Fruit fly (Drosophila melanogaster) whole organism: ENCODE data around the gene CG1463.

ENCODE experiments used
- CG8478 ChIP-seq: fragments of >200 bp; optimal IDR thresholded peaks from 2 replicates; lab custom pipeline; 2018; ENCODE audit warnings: inconsistent platforms
- Dll ChIP-seq: fragments of >200 bp; optimal IDR thresholded peaks from 2 replicates; lab custom pipeline; 2017
- EcR ChIP-seq, 2 experiments: fragments of >200 bp; optimal IDR thresholded peaks; 2 replicates each; lab custom pipeline; 2017; ENCODE audit warnings: missing biosample characterization in 2 of 2, missing genetic modification characterization in 2 of 2, missing genetic modification reagents in 2 of 2
- pan ChIP-seq: fragments of >200 bp; optimal IDR thresholded peaks from 2 replicates; lab custom pipeline; 2017
- psq ChIP-seq: fragments of >200 bp; optimal IDR thresholded peaks from 2 replicates; lab custom pipeline; 2017
- usp ChIP-seq: fragments of >200 bp; optimal IDR thresholded peaks from 2 replicates; lab custom pipeline; 2017; ENCODE audit warnings: missing biosample characterization, missing genetic modification characterization, mixed read lengths

CG1463 gene

DNA sequence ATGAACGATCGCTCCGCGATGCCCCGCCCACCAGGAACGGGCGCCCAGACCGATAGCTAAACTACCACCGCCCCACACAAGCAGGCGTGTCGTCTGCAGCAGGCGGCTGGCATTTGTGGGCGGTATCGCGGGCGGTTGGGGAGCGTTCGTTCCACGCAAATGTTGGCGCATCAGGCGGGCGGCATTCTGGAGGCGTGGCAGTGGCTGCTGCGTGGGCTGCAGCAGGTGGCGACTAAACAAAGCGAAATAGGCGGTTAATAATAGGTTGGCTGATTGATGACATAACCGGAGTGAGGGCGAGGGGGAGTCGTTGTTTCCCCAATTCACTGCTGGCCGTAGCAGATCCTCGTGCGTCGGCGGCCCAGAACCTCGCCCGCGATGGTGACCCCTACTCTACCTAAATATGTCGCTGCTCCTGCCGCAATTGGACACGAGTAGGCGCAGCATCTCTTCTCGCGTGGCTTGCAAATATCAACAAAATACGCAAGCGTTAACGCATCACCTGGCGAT lies 16.3 kb downstream of the CG1463 start:
- TF ChIP-seq Dll (lab: Kevin White, UChicago) (peak; percentile 30), usp (GFP tag; lab: Kevin White, UChicago) (no peak)

DNA sequence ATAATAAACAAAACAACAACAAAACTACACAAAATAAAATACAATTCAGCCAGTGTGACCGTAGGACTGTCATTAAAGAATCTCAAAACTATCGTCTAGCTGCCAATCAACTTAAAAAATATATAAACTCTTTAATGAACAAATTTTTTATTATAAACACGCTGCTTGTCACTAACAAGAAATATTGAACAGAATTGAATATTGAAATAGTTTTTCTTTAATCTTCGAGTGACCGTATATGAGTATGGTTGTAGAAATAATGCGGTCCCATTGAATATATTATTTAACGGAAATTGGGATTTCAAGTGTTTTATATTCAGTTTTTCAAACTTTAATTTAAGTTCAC lies 19.4 kb downstream of the CG1463 start, which contains the start of gene LIMK1:
Gene LIMK1 (minus strand): TSS at position 73 of the 346 bp plus-strand sequence.
- TF ChIP-seq usp (GFP tag; lab: Kevin White, UChicago) (no peak), psq (lab: Kevin White, UChicago) (no peak), pan (lab: Kevin White, UChicago) (no peak), Dll (lab: Kevin White, UChicago) (no peak), EcR (GFP tag; optimal IDR thresholded peaks at IDR 0.05; lab: Kevin White, UChicago) (no peak), CG8478 (lab: Kevin White, UChicago) (no peak)

DNA sequence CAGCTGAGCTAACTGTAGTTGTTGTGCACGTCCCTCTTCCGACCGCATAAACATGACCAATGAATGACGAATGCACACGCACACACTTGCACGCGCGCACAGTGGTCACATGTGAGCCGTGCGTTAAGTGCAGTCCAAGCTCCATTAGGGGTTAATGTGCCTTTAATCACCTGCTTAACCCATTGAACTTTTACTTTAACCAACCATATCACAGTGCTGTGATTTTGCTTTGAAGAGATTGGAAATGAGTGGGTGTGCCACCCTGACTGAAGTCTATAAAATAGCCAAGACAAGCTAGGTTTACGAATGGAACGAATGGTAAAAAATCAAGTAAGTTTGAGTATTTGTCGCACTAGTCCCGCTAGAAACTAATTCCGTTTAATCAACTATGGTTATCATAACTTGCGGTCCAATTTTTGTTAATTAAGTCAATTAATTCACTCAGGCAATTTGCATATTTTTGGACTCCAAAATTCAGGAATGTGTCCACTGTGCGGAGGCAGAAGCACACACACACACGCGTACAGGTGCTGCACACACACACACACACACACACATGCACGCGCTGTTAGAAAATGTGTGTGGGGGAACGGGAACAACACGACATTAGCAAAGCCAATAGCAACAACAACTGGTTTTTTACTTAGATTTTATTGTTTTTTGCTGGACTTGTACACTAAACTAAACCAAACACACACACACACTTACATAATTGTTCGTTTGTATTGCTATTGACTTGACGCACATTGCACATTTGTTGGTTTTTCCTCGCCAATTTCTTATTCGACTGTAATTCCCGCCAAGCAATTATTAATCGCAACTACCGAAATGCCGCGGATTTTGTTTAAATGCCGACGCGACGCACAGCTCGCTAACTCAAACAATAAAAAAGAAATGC lies 20.0 kb downstream of the CG1463 start:
- no peak for TF ChIP-seq psq (lab: Kevin White, UChicago)
- peak; percentile 9 for TF ChIP-seq CG8478 (lab: Kevin White, UChicago)

DNA sequence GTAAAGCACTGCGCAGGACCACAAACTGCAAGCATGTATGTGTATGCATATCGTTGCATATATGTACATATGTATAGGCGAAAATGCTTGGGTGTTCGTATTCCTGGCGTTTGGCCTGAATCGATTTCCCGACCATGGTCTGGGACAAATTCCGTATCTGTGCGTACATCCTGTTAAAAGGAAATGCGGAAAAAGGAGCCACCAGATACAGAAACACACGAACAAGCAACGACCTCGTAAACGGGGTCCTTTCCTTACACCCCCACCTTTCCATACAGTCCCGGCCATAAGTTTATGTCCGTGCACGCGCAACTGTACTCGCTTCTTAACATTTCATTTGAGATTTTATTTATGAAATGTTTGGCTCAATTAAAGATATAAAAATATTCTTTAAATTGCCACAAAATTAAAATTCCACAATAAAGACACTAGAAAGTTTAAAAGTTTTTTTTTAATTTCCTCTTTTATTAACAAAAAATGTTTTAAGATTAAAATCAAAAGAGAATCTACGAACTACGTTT lies 27.5 kb downstream of the CG1463 start:
- TF ChIP-seq Dll (lab: Kevin White, UChicago) = no peak
- no peak for TF ChIP-seq CG8478 (lab: Kevin White, UChicago)
- no peak for TF ChIP-seq psq (lab: Kevin White, UChicago)
- no peak for TF ChIP-seq EcR (GFP tag; optimal IDR thresholded peaks at IDR 0.05; lab: Kevin White, UChicago)
- TF ChIP-seq usp (GFP tag; lab: Kevin White, UChicago) = no peak
- no peak for TF ChIP-seq pan (lab: Kevin White, UChicago)

DNA sequence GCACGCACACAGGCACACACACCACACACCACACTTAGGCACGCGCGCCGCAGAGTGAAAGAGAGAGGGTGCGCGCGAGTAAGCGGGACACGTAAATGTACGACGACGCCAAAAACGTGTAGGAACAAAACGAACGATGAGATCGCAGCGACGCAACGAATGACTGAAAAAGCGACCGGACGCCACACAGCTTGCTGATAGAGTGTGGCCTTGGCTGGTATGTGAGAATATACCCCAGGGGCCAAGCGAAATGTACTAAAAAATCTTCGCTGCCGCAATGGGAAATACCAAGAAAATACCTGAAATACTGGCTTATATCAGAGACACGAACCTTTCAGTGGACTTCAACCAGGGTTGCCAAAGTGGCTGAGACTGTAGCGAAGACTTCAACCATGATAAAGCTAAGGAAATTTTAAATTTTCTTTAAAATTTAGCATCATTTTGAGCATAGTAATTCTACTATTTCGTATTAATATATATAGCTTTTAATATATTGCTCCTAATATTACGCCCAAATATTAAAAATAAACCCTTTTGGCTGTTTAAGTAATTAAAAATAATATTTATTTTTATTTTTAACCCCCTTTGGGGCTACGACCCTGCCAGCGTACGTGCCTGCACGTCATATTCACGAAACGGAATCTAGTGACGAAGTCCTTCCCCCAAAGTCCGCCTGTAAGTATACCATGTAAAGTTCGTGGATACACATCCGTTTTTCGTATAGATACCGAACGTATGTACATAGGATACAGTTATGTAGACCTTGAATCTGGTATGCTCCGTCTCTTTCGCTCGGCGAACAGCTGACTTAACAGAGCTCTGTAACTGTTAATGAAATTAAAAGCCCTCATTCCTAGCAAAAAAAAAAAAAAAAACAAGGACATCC lies 28.2 kb downstream of the CG1463 start, which contains the start of gene Pits:
Gene Pits (minus strand): TSS at position 210 of the 886 bp plus-strand sequence.
- TF ChIP-seq psq (lab: Kevin White, UChicago) = no peak
- TF ChIP-seq CG8478 (lab: Kevin White, UChicago) = no peak
- no peak for TF ChIP-seq usp (GFP tag; lab: Kevin White, UChicago)
- no peak for TF ChIP-seq EcR (GFP tag; optimal IDR thresholded peaks at IDR 0.05; lab: Kevin White, UChicago)
- TF ChIP-seq Dll (lab: Kevin White, UChicago) = no peak
- no peak for TF ChIP-seq pan (lab: Kevin White, UChicago)

DNA sequence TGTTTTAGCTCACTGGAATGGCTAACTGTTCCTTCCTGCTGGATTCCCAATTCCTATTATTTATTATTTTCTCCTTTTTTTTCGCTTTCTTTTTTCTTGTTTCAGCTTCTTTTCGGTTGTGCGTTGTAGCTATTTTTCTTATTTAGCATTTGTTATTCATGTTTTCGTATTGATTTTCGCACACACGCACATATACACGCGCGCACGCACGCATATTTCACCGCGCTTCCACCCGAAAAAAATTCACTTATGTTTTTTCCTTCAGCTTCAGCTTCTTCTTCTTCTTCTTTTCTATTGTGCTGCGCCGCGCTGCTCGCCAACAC lies 28.8 kb downstream of the CG1463 start:
- TF ChIP-seq usp (GFP tag; lab: Kevin White, UChicago) (no peak), pan (lab: Kevin White, UChicago) (no peak), psq (lab: Kevin White, UChicago) (no peak), EcR (GFP tag; optimal IDR thresholded peaks at IDR 0.05; lab: Kevin White, UChicago) (no peak), Dll (lab: Kevin White, UChicago) (no peak), CG8478 (lab: Kevin White, UChicago) (no peak)

DNA sequence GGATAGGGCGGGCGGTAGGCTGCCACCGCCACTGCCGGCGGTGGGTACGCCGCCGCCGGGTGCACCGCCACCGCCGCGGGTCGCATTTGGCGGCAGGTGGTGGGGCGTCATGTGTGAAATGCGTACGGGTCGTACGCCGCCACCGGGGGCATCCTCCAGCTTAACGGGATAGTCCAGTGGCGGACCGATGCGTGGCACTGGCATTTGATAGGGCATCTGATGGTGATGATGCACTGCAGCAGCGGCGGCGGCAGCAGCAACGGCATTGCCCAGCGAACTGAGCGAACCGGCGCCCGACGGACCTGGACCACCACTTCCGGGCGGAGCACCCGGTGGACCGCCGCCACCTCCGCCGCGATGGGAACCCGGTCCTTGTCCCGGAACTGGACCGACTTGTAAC lies 29.6 kb downstream of the CG1463 start:
- no peak for TF ChIP-seq EcR (GFP tag; optimal IDR thresholded peaks at IDR 0.05; lab: Kevin White, UChicago)
- no peak for TF ChIP-seq pan (lab: Kevin White, UChicago)
- no peak for TF ChIP-seq usp (GFP tag; lab: Kevin White, UChicago)
- no peak for TF ChIP-seq CG8478 (lab: Kevin White, UChicago)
- no peak for TF ChIP-seq psq (lab: Kevin White, UChicago)
- TF ChIP-seq Dll (lab: Kevin White, UChicago) = no peak

DNA sequence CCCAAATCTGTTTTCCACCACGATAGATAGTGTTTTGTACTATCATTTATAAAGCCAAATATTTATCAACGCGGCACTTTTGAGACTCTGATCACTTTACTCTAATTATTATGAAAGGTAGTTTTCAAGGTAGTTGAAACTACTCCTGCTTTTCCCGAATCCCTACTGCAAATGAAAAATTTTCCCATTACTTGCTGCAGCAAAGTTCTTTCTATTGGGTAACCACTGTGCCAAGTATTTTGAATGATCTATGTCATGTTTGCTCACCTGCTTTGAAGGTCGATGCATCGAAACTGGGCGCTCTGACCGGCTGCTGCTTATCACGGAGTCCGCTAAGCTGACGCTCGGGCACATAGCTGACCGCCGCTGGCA lies 30.2 kb downstream of the CG1463 start:
- TF ChIP-seq CG8478 (lab: Kevin White, UChicago) (no peak), psq (lab: Kevin White, UChicago) (no peak), pan (lab: Kevin White, UChicago) (no peak), Dll (lab: Kevin White, UChicago) (no peak), EcR (GFP tag; optimal IDR thresholded peaks at IDR 0.05; lab: Kevin White, UChicago) (no peak), usp (GFP tag; lab: Kevin White, UChicago) (no peak)

DNA sequence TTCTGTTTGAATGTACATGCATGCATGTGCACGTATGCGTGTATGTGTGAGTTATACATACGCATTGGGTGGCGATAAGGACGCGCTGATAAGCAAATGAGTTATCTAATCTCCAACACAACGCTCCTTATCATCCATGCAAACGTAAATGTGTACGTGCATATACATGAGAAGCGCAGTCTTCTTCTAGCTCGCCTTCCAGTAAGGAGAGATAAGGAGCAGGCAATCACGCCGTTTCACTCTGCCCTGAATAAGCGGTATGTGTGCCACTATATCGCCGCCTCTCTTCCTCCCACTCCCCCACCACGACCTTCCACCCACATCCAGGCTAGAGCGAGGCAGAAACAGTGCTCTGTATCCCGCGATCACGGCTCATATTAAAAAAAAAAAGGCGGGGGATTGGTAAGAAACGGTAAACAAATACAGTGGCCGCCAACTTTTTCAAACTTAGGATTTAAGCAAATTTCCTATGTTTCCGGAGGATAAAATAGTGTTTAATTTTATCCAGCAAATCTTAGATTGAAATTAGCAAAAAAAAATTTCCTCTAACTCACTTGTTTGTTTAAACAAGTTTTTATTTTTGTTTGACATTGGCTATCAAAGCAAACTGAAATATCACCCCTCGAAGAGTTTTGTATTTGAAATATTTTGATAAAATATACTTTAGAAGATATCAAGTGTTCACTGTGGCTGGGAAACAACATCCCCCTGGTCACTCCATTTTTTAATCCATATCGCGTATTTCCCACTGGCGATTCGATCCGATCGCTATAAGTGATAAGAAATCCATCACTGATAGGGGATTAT lies 30.8 kb downstream of the CG1463 start:
- TF ChIP-seq usp (GFP tag; lab: Kevin White, UChicago) (no peak), Dll (lab: Kevin White, UChicago) (no peak), EcR (GFP tag; optimal IDR thresholded peaks at IDR 0.05; lab: Kevin White, UChicago) (no peak), pan (lab: Kevin White, UChicago) (no peak)

DNA sequence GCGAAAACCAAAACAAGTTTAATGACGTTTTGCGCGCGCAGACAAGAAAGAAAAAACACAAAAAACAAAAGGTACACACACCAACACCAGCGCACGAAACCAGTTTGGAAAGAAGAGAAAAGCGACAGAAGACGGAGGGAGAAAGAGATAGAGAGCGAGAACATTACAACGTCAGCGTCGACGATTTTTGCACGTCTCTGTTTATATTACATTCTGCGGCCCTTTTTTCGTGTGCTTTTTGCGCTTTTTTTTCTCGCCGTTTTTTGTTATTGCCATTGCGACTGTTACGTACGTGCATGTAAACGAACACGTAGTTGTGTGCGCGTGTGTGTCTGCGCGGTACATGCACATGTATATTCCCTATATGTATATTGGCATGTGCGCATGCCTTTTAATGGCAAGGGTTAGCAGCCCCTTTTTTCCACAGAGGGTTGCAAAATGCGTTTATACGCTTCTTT lies 31.4 kb downstream of the CG1463 start:
- no peak for TF ChIP-seq Dll (lab: Kevin White, UChicago)
- no peak for TF ChIP-seq pan (lab: Kevin White, UChicago)
